Worm (Caenorhabditis elegans): ENCODE results near the gene cah-2.

The cah-2 gene

DNA sequence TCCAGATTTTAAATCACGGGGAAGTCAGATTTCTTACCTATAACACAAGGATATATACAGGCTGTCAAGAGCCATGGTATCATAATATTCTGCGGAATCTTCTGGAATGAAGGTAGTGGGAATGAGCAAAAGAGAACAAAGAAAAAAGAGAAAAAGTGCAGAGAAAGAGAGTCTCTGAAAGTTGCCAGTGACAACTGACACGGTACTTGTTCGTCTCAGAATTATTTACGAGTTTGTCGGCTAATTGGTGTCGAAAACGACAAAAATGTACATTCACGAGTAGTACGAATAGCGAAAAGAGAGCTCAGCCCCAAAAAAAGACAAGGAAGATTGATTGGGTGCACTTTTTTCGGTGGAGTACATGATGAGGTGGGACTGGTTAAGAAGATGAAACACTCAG is at the start of gene cah-2:
TSS of gene cah-2 (minus strand) at position 101 of the 400 bp plus-strand sequence.
- no peak for TF ChIP-seq flt-1 (GFP tag; IDR thresholded peaks at IDR 0.05)
- no peak for TF ChIP-seq scrt-1 (GFP tag; IDR thresholded peaks at IDR 0.05)
- no peak for TF ChIP-seq tbx-11 (GFP tag; IDR thresholded peaks at IDR 0.05)
- no peak for TF ChIP-seq aly-1 (tag; optimal IDR thresholded peaks at IDR 0.05)
- no peak for TF ChIP-seq ceh-36 (tag; optimal IDR thresholded peaks at IDR 0.05)
- TF ChIP-seq F13C5.2 (tag; optimal IDR thresholded peaks at IDR 0.05), result no peak

DNA sequence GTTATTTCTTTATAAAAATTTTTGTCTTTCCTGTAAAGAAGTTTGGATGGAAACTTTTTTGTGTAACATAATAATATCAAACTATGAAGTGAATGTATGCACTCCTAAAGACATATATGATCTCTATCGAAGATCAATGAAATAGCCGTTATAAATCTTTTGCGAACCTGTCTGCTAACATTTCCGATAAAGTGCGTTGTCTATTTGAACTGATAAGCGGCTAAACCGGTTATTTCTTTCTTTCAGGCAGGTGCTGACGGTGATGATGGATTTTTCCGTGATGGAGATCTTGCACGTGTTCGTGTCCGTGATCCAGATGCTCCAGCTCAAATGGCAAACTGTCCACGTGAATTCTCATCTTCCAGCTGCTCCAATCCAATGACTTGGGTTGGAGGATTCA is 48.6 kb upstream of the cah-2 start:
- no peak for TF ChIP-seq sea-1 (GFP tag; conservative IDR thresholded peaks at IDR 0.05)
- TF ChIP-seq aly-1 (tag; optimal IDR thresholded peaks at IDR 0.05), result no peak
- TF ChIP-seq hmbx-1 (tag; optimal IDR thresholded peaks at IDR 0.05), result no peak
- TF ChIP-seq ceh-13 (GFP tag; optimal IDR thresholded peaks at IDR 0.05), result no peak
- no peak for TF ChIP-seq pes-1 (GFP tag; IDR thresholded peaks at IDR 0.05)
- no peak for TF ChIP-seq flt-1 (GFP tag; IDR thresholded peaks at IDR 0.05)
- no peak for TF ChIP-seq tbx-11 (GFP tag; IDR thresholded peaks at IDR 0.05)
- no peak for TF ChIP-seq ceh-36 (tag; optimal IDR thresholded peaks at IDR 0.05)
- TF ChIP-seq tbx-37 (GFP tag; conservative IDR thresholded peaks at IDR 0.05), result no peak
- no peak for TF ChIP-seq hnd-1 (tag; optimal IDR thresholded peaks at IDR 0.05)

DNA sequence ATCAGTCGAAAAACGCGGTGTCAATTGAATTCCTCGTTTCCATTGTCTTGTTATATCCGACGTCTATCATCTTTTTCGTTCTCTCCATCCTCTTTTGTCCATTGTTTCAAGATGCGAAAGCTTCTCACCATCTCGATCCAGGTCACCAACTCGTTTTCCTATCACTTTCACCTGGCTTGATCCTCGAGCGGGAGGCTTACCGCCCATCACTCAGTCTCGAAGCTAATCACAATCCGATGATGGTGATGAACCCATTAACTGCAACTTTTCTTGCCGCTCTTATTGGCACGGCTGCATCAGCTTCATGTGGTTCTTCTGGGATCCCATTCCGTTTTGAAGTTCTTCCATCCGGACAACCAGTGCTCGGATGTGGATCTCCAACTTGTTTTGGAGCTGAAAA is 48.0 kb upstream of the cah-2 start, which contains the start of gene wrt-1:
TSS of gene wrt-1 (plus strand) at position 53 of the 400 bp plus-strand sequence.
- TF ChIP-seq hmbx-1 (tag; optimal IDR thresholded peaks at IDR 0.05) (no peak), B0310.2 (tag; optimal IDR thresholded peaks at IDR 0.05) (no peak), hnd-1 (tag; optimal IDR thresholded peaks at IDR 0.05) (no peak), tra-4 (tag; optimal IDR thresholded peaks at IDR 0.05) (no peak), tbx-37 (GFP tag; conservative IDR thresholded peaks at IDR 0.05) (no peak), scrt-1 (GFP tag; IDR thresholded peaks at IDR 0.05) (no peak), sea-1 (GFP tag; conservative IDR thresholded peaks at IDR 0.05) (no peak), F13C5.2 (tag; optimal IDR thresholded peaks at IDR 0.05) (no peak)

DNA sequence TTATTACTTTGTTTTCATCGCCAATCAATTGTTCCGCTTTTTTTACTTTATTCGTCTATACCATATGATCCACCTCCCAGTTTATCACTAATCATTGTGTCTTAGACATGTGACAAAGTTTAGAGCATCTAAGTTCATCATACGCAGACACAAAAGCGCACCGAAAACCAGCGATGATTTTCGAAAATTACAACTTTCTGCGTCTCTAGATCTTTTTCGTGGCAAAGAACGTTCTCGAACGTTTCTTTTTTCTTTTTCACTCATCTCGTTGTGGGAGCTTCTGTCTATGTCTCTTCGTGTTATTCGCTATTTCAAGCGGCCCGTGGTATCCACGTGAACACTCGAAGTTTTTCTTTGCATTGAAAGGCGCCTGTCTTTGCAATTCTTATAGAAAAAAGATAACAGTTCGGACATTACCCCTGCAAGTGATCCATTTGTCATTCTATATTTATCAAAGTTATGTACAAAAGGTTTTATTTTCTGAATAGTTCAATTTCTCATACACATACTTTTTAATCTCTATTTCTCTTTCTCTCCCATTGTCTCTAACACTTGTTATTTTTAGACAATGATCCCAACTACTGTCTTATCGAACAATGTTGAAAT is 46.3 kb upstream of the cah-2 start, which contains the start of gene ZK1290.5:
TSS of gene ZK1290.5 (plus strand) at position 566 of the 606 bp plus-strand sequence.
- TF ChIP-seq tra-4 (tag; optimal IDR thresholded peaks at IDR 0.05) (no peak), hmg-4 (GFP tag; optimal IDR thresholded peaks at IDR 0.05) (no peak), hmbx-1 (tag; optimal IDR thresholded peaks at IDR 0.05) (no peak), aly-1 (tag; optimal IDR thresholded peaks at IDR 0.05) (no peak), tbx-37 (GFP tag; conservative IDR thresholded peaks at IDR 0.05) (no peak), ceh-13 (GFP tag; optimal IDR thresholded peaks at IDR 0.05) (no peak), ceh-36 (tag; optimal IDR thresholded peaks at IDR 0.05) (no peak), ets-7 (tag; optimal IDR thresholded peaks at IDR 0.05) (no peak), sea-1 (GFP tag; conservative IDR thresholded peaks at IDR 0.05) (no peak), ama-1 (optimal IDR thresholded peaks at IDR 0.05) (no peak)

DNA sequence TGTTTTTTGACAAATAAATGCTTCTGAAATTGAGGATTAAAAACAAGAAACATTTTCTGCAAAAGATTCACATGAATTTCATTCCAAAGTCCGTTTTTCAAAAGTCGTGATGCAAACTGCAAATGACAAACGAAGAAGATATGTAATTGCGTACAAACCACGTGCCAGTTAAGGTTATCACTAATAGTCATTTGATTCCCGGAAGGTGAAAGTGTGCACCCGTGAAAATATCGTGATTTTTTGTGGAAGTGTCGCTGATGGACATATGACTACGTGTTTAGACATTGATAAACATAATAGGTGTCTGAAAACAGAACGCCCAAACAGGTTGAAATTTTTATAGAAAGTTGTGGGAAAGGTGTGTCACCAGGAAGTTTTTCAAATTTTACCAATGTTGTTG is 45.3 kb upstream of the cah-2 start:
- TF ChIP-seq ceh-13 (GFP tag; optimal IDR thresholded peaks at IDR 0.05) (no peak), hmg-4 (GFP tag; optimal IDR thresholded peaks at IDR 0.05) (no peak), tbx-11 (GFP tag; IDR thresholded peaks at IDR 0.05) (no peak), sea-1 (GFP tag; conservative IDR thresholded peaks at IDR 0.05) (no peak)

DNA sequence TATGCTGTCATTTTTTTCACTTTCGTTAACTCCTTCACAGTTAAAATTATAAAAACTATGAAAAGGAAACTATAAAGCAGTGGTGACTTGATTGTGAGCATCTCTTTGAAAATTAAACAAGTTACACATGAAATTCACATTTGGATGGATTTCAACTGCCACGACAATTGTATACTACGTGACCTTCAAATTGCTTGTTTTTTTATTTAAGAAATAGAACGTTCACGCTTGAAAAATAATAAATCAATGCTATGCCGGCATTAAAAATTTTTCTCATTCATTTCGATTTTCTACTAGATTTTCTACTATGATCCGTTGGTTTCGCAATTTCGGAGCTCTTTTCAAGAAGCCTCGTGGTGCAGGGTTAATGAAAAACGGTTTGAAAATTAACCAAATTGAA is 42.5 kb upstream of the cah-2 start, which contains the start of the genes ZK1290.7 and rnh-1.1:
TSS of gene ZK1290.7 (minus strand) at position 101 of the 400 bp plus-strand sequence.
TSS of gene rnh-1.1 (plus strand) at position 281 of the 400 bp plus-strand sequence.
- no peak for TF ChIP-seq tbx-37 (GFP tag; conservative IDR thresholded peaks at IDR 0.05)
- no peak for TF ChIP-seq flt-1 (GFP tag; IDR thresholded peaks at IDR 0.05)
- no peak for TF ChIP-seq ceh-13 (GFP tag; optimal IDR thresholded peaks at IDR 0.05)
- no peak for TF ChIP-seq ceh-36 (tag; optimal IDR thresholded peaks at IDR 0.05)
- no peak for TF ChIP-seq tbx-11 (GFP tag; IDR thresholded peaks at IDR 0.05)
- no peak for TF ChIP-seq ama-1 (optimal IDR thresholded peaks at IDR 0.05)
- TF ChIP-seq aly-1 (tag; optimal IDR thresholded peaks at IDR 0.05), result no peak
- TF ChIP-seq F13C5.2 (tag; optimal IDR thresholded peaks at IDR 0.05), result no peak
- no peak for TF ChIP-seq hmg-4 (GFP tag; optimal IDR thresholded peaks at IDR 0.05)
- no peak for TF ChIP-seq ets-7 (tag; optimal IDR thresholded peaks at IDR 0.05)
- TF ChIP-seq hnd-1 (tag; optimal IDR thresholded peaks at IDR 0.05), result no peak
- no peak for TF ChIP-seq sea-1 (GFP tag; conservative IDR thresholded peaks at IDR 0.05)
- no peak for TF ChIP-seq pes-1 (GFP tag; IDR thresholded peaks at IDR 0.05)
- no peak for TF ChIP-seq hmbx-1 (tag; optimal IDR thresholded peaks at IDR 0.05)

DNA sequence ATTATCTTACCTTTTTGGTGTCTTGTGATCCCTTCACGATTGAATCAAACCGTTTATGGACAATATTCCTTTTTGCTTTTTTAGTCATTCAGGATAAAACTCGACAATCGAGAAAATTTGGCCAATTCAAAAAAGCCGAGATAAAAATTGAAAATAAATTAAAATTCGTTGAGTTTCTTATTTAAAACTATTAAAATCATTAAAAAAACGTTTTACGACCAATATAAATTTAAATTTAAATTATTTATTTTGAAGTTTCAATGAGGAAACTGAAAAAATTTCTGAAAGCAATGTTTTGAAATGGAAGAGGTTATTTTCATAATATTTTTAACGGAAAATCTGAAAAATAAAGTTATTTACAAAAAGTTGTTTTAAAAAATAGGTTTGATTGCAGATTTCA is 40.4 kb upstream of the cah-2 start, which contains the start of gene ZK1290.15:
TSS of gene ZK1290.15 (plus strand) at position 301 of the 400 bp plus-strand sequence.
- TF ChIP-seq ets-7 (tag; optimal IDR thresholded peaks at IDR 0.05), result no peak
- TF ChIP-seq sea-1 (GFP tag; conservative IDR thresholded peaks at IDR 0.05), result no peak
- no peak for TF ChIP-seq tbx-37 (GFP tag; conservative IDR thresholded peaks at IDR 0.05)
- TF ChIP-seq ama-1 (optimal IDR thresholded peaks at IDR 0.05), result no peak
- TF ChIP-seq flt-1 (GFP tag; IDR thresholded peaks at IDR 0.05), result no peak
- no peak for TF ChIP-seq hmg-4 (GFP tag; optimal IDR thresholded peaks at IDR 0.05)
- no peak for TF ChIP-seq tra-4 (tag; optimal IDR thresholded peaks at IDR 0.05)
- TF ChIP-seq B0310.2 (tag; optimal IDR thresholded peaks at IDR 0.05), result no peak
- TF ChIP-seq scrt-1 (GFP tag; IDR thresholded peaks at IDR 0.05), result no peak
- TF ChIP-seq ceh-36 (tag; optimal IDR thresholded peaks at IDR 0.05), result no peak
- no peak for TF ChIP-seq ceh-13 (GFP tag; optimal IDR thresholded peaks at IDR 0.05)
- no peak for TF ChIP-seq tbx-11 (GFP tag; IDR thresholded peaks at IDR 0.05)
- no peak for TF ChIP-seq F13C5.2 (tag; optimal IDR thresholded peaks at IDR 0.05)
- no peak for TF ChIP-seq hmbx-1 (tag; optimal IDR thresholded peaks at IDR 0.05)
- TF ChIP-seq pes-1 (GFP tag; IDR thresholded peaks at IDR 0.05), result no peak
- TF ChIP-seq hnd-1 (tag; optimal IDR thresholded peaks at IDR 0.05), result no peak
- no peak for TF ChIP-seq aly-1 (tag; optimal IDR thresholded peaks at IDR 0.05)

DNA sequence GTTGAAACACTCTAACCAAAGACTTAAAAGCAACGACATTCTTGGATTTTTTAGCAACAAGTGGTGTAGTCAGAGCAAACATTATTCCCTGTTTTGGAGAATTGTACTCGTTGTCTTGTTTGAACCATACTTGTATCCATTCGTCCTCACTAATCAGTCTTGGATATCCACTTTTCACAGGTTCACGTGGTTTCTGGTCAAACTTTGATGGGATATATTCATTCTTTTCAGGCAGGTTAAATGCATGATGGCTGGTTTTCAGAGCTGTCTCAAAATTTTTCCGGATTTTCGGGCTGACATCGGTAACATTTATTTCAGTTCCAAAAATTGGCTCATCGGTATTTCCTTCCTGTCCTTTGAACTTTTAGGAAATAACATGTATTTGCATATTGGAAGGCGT is 38.5 kb upstream of the cah-2 start:
- TF ChIP-seq tra-4 (tag; optimal IDR thresholded peaks at IDR 0.05) (no peak), sea-1 (GFP tag; conservative IDR thresholded peaks at IDR 0.05) (no peak), hmbx-1 (tag; optimal IDR thresholded peaks at IDR 0.05) (no peak), tbx-11 (GFP tag; IDR thresholded peaks at IDR 0.05) (no peak), flt-1 (GFP tag; IDR thresholded peaks at IDR 0.05) (no peak)
